Fruit fly (Drosophila melanogaster): Measurements from ENCODE around the gene CG42331.

DNA sequence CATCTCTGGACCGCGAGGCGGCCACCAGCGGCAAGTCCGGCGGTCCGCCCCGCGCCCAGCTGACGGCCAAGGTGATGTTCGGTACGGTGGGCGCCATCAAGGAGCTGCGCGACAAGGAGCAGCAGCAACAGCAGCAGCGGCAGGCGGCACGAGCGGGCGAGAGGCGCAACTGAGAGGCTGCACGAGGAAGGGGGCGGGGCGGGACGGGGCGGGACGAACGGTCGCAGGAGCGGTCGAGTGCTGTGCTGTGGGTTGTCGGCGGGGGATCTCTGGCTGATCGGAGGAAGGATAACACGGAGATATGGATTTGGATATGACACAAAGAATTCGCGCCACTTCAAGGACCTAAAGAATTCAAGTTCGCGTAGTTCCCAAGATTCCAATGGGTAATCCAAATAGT, 2.4 kb upstream of the CG42331 start:
- TF ChIP-seq pan (optimal IDR thresholded peaks at IDR 0.05), result no peak
- no peak for TF ChIP-seq psq (optimal IDR thresholded peaks at IDR 0.05)
- TF ChIP-seq usp (GFP tag; optimal IDR thresholded peaks at IDR 0.05), result no peak
- no peak for TF ChIP-seq CG8478 (optimal IDR thresholded peaks at IDR 0.05)
- no peak for TF ChIP-seq Dll (optimal IDR thresholded peaks at IDR 0.05)
